Fruit fly (Drosophila melanogaster): ENCODE results near the gene santa-maria.
A peak's percentile ranks its signal among the peaks of the same experiment; 100 is the strongest.

The santa-maria gene

dm6 chr2L:7401627-7402026 is 49.4 kb downstream of the santa-maria start (continued):
- TF ChIP-seq CG18619 (GFP tag; optimal IDR thresholded peaks at IDR 0.05) (peak; percentile 39), CG34422 (GFP tag; IDR thresholded peaks at IDR 0.05) (peak; percentile 73; the same call in 2 of the 3 replicates), dan (GFP tag; IDR thresholded peaks at IDR 0.05) (no peak), B-H2 (GFP tag; optimal IDR thresholded peaks at IDR 0.05) (peak; percentile 76), kay (GFP tag; optimal IDR thresholded peaks at IDR 0.05) (no peak), CG6765 (GFP tag; optimal IDR thresholded peaks at IDR 0.05) (peak; percentile 13), Sox102F (GFP tag; optimal IDR thresholded peaks at IDR 0.05) (peak; percentile 86), CkIIα-i1 (GFP tag; IDR thresholded peaks at IDR 0.05) (no peak), CG4707 (GFP tag; optimal IDR thresholded peaks at IDR 0.05) (no peak), Opbp (GFP tag; IDR thresholded peaks at IDR 0.05; ENCODE audit: partially characterized antibody) (no peak), Lhr (GFP tag; optimal IDR thresholded peaks at IDR 0.05) (no peak), prd (optimal IDR thresholded peaks at IDR 0.05) (no peak), prd (GFP tag; IDR thresholded peaks at IDR 0.05) (peak; percentile 84), C15 (GFP tag; IDR thresholded peaks at IDR 0.05) (no peak), CG6813 (GFP tag; optimal IDR thresholded peaks at IDR 0.05) (peak; percentile 37), ap (GFP tag; IDR thresholded peaks at IDR 0.05) (no peak), BtbVII (GFP tag; optimal IDR thresholded peaks at IDR 0.05) (no peak), chn (GFP tag; optimal IDR thresholded peaks at IDR 0.05) (peak; percentile 15), CG4424 (GFP tag; optimal IDR thresholded peaks at IDR 0.05) (peak; percentile 51), Mrtf (GFP tag; IDR thresholded peaks at IDR 0.05) (peak; percentile 73; the same call in 1 of the 3 replicates), tgo (GFP tag; IDR thresholded peaks at IDR 0.05) (peak; percentile 92), oc (tag; optimal IDR thresholded peaks at IDR 0.05) (peak; percentile 70), CG9215 (GFP tag; IDR thresholded peaks at IDR 0.05) (peak; percentile 62), CG10147 (GFP tag; optimal IDR thresholded peaks at IDR 0.05) (peak; percentile 78), Neu2 (GFP tag; optimal IDR thresholded peaks at IDR 0.05; ENCODE audit: borderline replicate concordance) (no peak), Gug (GFP tag; IDR thresholded peaks at IDR 0.05) (0 out of 4 replicates have a peak, but pooled peaks have one; percentile 30), Ada2b (GFP tag; IDR thresholded peaks at IDR 0.05) (peak; percentile 88), so (GFP tag; IDR thresholded peaks at IDR 0.05) (peak; percentile 63; the same call in 2 of the 3 replicates), maf-S (GFP tag; optimal IDR thresholded peaks at IDR 0.05) (no peak), Dll (GFP tag; IDR thresholded peaks at IDR 0.05; ENCODE audit: partially characterized antibody) (no peak), CG7271 (tag; optimal IDR thresholded peaks at IDR 0.05) (no peak), Mad (GFP tag; optimal IDR thresholded peaks at IDR 0.05) (peak; percentile 5), pros (GFP tag; optimal IDR thresholded peaks at IDR 0.05) (no peak), CG12236 (GFP tag; optimal IDR thresholded peaks at IDR 0.05) (no peak), odd (GFP tag; optimal IDR thresholded peaks at IDR 0.05) (peak; percentile 52), HLH4C (GFP tag; IDR thresholded peaks at IDR 0.05; ENCODE audit: partially characterized antibody) (no peak), TFAM (GFP tag; optimal IDR thresholded peaks at IDR 0.05) (no peak), Dfd (GFP tag; optimal IDR thresholded peaks at IDR 0.05) (no peak), shn (GFP tag; optimal IDR thresholded peaks at IDR 0.05) (no peak), ara (GFP tag; IDR thresholded peaks at IDR 0.05) (peak; percentile 71), fd3F (GFP tag; optimal IDR thresholded peaks at IDR 0.05) (peak; percentile 82), CG8281 (tag; optimal IDR thresholded peaks at IDR 0.05) (peak; percentile 7), pho (GFP tag; optimal IDR thresholded peaks at IDR 0.05) (no peak), CG17568 (GFP tag; optimal IDR thresholded peaks at IDR 0.05) (no peak), CG6791 (GFP tag; IDR thresholded peaks at IDR 0.05; ENCODE audit: partially characterized antibody) (no peak), D19B (GFP tag; optimal IDR thresholded peaks at IDR 0.05) (peak; percentile 24), wdn (GFP tag; IDR thresholded peaks at IDR 0.05) (peak; percentile 68), HHEX (GFP tag; optimal IDR thresholded peaks at IDR 0.05) (peak; percentile 61), Fer3 (tag; optimal IDR thresholded peaks at IDR 0.05) (peak; percentile 80), sqz (GFP tag; optimal IDR thresholded peaks at IDR 0.05) (peak; percentile 13)
